Worm (Caenorhabditis elegans) whole organism, young adult: ENCODE measurements around the gene Y17D7C.6.

ENCODE experiments used
- F39B2.1 ChIP-seq: fragments of 200-800 bp; sonication (Bioruptor generic); IDR thresholded peaks from 2 replicates; pipeline ENCODE4 v1.3.6; 2022; ENCODE audit warnings: missing genetic modification reagents, missing genetic modification characterization, missing compliant biosample characterization
- F49E8.2 ChIP-seq: sonication (generic microtip); optimal IDR thresholded peaks from 3 replicates; lab custom pipeline; 2017; ENCODE audit warnings: missing genetic modification characterization, mild to moderate bottlenecking, missing compliant biosample characterization, antibody characterized with exemption, moderate library complexity; ENCODE audit not compliant: insufficient read depth
- Y95B8A.8 ChIP-seq: fragments of 200-800 bp; sonication (Bioruptor generic); IDR thresholded peaks from 2 replicates; pipeline ENCODE4 v1.3.6; 2022; ENCODE audit warnings: missing genetic modification reagents, missing genetic modification characterization, missing compliant biosample characterization
- ama-1 ChIP-seq, 3 experiments: fragments of 150-350 bp in 1 of 3; sonication (generic microtip) in 2 of 3; optimal IDR thresholded peaks; 2 replicates each; lab custom pipeline; 2014 to 2018; ENCODE audit warnings: missing biosample characterization in 2 of 3, missing genetic modification characterization in 2 of 3, missing genetic modification reagents in 2 of 3
- attf-3 ChIP-seq: fragments of 200-800 bp; sonication (Bioruptor generic); conservative IDR thresholded peaks from 2 replicates; pipeline ENCODE4 v1.3.6; 2022; ENCODE audit warnings: missing genetic modification reagents, missing genetic modification characterization, missing compliant biosample characterization
- ceh-79 ChIP-seq: sonication (generic microtip); optimal IDR thresholded peaks from 2 replicates; lab custom pipeline; 2017; ENCODE audit warnings: mild to moderate bottlenecking, missing genetic modification characterization, missing compliant biosample characterization
- fkh-3 ChIP-seq: sonication (generic microtip); optimal IDR thresholded peaks from 2 replicates; lab custom pipeline; 2016; ENCODE audit warnings: mild to moderate bottlenecking, missing genetic modification characterization, missing compliant biosample characterization
- hmg-20 ChIP-seq: fragments of 200-800 bp; sonication (Bioruptor generic); IDR thresholded peaks from 2 replicates; pipeline ENCODE4 v1.3.6; 2022; ENCODE audit warnings: missing genetic modification reagents, missing genetic modification characterization, missing compliant biosample characterization
- lin-26 ChIP-seq: fragments of 200-800 bp; sonication (Bioruptor generic); IDR thresholded peaks from 2 replicates; pipeline ENCODE4 v1.3.6; 2022; ENCODE audit warnings: missing genetic modification reagents, missing genetic modification characterization, missing compliant biosample characterization
- rcor-1 ChIP-seq: fragments of 200-800 bp; sonication (Bioruptor generic); IDR thresholded peaks from 2 replicates; pipeline ENCODE4 v1.3.6; 2022; ENCODE audit warnings: missing genetic modification reagents, missing genetic modification characterization, missing compliant biosample characterization

DNA sequence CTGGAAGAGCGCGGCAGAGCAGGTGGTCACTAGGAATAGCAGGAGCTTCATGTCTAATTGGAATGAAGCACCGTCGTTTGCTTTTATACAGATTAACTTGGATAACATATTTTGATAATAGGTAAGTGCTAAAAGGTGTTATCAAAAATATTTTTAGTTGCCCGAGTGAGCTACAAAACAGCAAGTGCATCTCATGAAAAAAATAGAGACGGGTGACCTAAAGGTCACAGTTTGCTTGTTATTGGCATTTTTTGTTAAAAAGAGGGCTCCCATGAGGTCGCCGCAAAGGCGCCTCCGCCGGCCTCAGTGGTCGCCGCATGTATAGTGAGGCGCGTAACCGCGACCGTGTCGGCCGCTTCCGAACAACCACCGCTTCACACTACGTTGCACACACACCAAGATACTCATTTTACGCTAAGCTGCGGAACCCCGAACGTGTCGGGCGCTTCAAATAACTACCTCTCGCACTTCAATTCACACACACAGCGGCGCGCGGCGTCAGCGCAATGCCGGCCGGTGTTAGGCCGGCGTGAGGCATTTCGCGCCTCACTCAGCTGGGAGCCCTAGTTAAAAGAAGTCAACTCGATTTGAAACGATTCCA, 19.8 kb downstream of the Y17D7C.6 start, which contains the start of gene asp-19:
- TF ChIP-seq ama-1 (optimal IDR thresholded peaks at IDR 0.05; lab: Kevin White, UChicago) = no peak
- TF ChIP-seq ama-1 (GFP tag; optimal IDR thresholded peaks at IDR 0.05; lab: Kevin White, UChicago) = no peak
- TF ChIP-seq fkh-3 (tag; lab: Kevin White, UChicago) = no peak
- no peak for TF ChIP-seq ceh-79
- TF ChIP-seq attf-3 = no peak
- TF ChIP-seq F49E8.2 (tag; lab: Kevin White, UChicago) = no peak
- no peak for TF ChIP-seq hmg-20 (GFP tag; lab: Robert Waterston, UW)
- no peak for TF ChIP-seq F39B2.1
- TF ChIP-seq Y95B8A.8 = no peak
- TF ChIP-seq rcor-1 (GFP tag; lab: Robert Waterston, UW) = no peak
- no peak for TF ChIP-seq lin-26 (GFP tag; lab: Robert Waterston, UW)
